Worm (Caenorhabditis elegans) whole organism, mixed stage, embryonic: ENCODE results near the gene npr-26.

Experiments used
- cnd-1 ChIP-seq: fragments of 200-800 bp; sonication (Bioruptor generic); optimal IDR thresholded peaks from 2 replicates; lab custom pipeline; 2018; ENCODE audit warnings: mild to moderate bottlenecking, missing genetic modification characterization, missing compliant biosample characterization
- elt-1 ChIP-seq: sonication (generic microtip); optimal IDR thresholded peaks from 2 replicates; lab custom pipeline; 2017; ENCODE audit warnings: missing genetic modification characterization, mild to moderate bottlenecking, missing compliant biosample characterization, antibody characterized with exemption, moderate library complexity, borderline replicate concordance; ENCODE audit not compliant: insufficient read depth
- hlh-1 ChIP-seq: fragments of 150-350 bp; optimal IDR thresholded peaks from 2 replicates; lab custom pipeline; 2014; ENCODE audit warnings: missing biosample characterization, missing genetic modification reagents, missing genetic modification characterization
- mep-1 ChIP-seq: fragments of 150-350 bp; optimal IDR thresholded peaks from 2 replicates; lab custom pipeline; 2017; ENCODE audit warnings: missing biosample characterization, missing genetic modification reagents, missing genetic modification characterization, inconsistent platforms

DNA sequence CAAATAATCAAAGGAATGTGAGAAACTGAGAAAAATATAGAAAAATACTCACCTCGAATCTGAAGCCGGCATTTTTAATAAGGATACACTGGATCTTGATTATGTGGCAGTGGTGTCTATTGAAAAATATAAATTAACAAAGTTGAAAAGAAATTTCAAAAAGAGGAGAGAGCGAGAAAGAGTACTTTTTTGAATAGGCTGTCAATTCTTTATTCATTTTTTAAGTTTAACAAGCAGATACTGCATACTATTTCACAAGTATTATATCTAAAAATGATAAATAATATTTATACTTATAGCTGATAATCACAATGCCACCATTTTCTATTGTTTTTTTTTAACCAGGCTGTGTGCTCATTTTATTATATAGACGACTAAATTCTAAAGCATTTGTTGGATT, at the start of gene npr-26:
- no peak for TF ChIP-seq cnd-1 (tag; lab: Kevin White, UChicago)
- TF ChIP-seq mep-1 (tag; lab: Kevin White, UChicago), result no peak
- TF ChIP-seq elt-1, result no peak
- no peak for TF ChIP-seq hlh-1 (tag; lab: Kevin White, UChicago)
